In the genomic region with DNA sequence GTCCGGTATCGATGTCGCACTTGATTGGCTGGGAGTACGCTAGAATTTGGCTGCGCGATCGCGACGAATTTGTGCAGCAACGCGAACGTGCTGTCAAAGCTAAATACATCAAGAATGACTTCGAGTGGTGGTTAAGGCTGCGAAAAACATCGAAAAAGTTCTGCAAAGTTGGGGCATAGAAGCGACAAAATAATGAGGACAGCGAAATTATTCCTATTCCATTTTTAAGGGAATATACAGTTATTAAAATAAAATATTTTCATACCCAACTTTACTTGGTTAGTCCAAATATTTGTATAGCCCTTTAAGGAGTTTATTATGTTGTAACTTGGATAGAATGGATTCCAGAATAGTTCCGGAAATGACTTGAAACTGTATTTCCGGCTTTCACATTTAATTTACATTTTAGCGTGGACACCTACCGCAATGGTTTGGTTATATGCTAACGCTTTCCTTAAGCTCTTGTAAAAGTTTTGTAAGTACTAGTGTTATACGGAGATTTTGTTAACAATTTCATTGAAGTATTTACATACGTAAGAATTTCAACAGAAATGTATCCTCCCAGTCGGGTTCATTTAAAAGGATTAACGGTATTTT, we compare ENCODE assay signal across 1 fruit fly cellular context.
TF ChIP-seq lines count a peak whose summit lies in the region.

No protein-coding gene starts in this region.

TF ChIP-seq in whole organism, embryonic, 481 proteins besides CTCF, POLR2A, EP300 and RAD21 (continued from another document and continues in another):
- TF ChIP-seq Bgb (GFP tag; IDR thresholded peaks at IDR 0.05; lab: Robert Waterston, UW; ENCODE audit: partially characterized antibody): no peak
- TF ChIP-seq sc (optimal IDR thresholded peaks at IDR 0.05; lab: Kevin White, UChicago): no peak
- TF ChIP-seq sc (GFP tag; optimal IDR thresholded peaks at IDR 0.05; lab: Kevin White, UChicago): peak; percentile 83
- peak; percentile 50 for TF ChIP-seq mam (GFP tag; optimal IDR thresholded peaks at IDR 0.05; lab: Kevin White, UChicago)
- TF ChIP-seq Dip3 (GFP tag; optimal IDR thresholded peaks at IDR 0.05; lab: Kevin White, UChicago): peak; percentile 38
- peak; percentile 40; the same call in 1 of the 2 replicates for TF ChIP-seq H2.0 (GFP tag; IDR thresholded peaks at IDR 0.05; lab: Robert Waterston, UW)
- peak; percentile 61 for TF ChIP-seq sug (tag; optimal IDR thresholded peaks at IDR 0.05; lab: Kevin White, UChicago)
- peak; percentile 73 for TF ChIP-seq CG11723 (GFP tag; optimal IDR thresholded peaks at IDR 0.05; lab: Kevin White, UChicago)
- no peak for TF ChIP-seq Poxn (GFP tag; IDR thresholded peaks at IDR 0.05; lab: Robert Waterston, UW)
- no peak for TF ChIP-seq CkIIα-i1 (GFP tag; IDR thresholded peaks at IDR 0.05; lab: Robert Waterston, UW)
- no peak for TF ChIP-seq toy (GFP tag; IDR thresholded peaks at IDR 0.05; lab: Robert Waterston, UW)
- TF ChIP-seq phol (tag; optimal IDR thresholded peaks at IDR 0.05; lab: Kevin White, UChicago): peak; percentile 80
- TF ChIP-seq CG2199 (GFP tag; IDR thresholded peaks at IDR 0.05; lab: Robert Waterston, UW): 0 out of 3 replicates have a peak, but pooled peaks have one; percentile 48
- no peak for TF ChIP-seq jigr1 (GFP tag; IDR thresholded peaks at IDR 0.05; lab: Robert Waterston, UW)
- TF ChIP-seq CG15601 (tag; optimal IDR thresholded peaks at IDR 0.05; lab: Kevin White, UChicago): peak; percentile 78
- peak; percentile 67 for TF ChIP-seq nom (GFP tag; optimal IDR thresholded peaks at IDR 0.05; lab: Kevin White, UChicago)
- no peak for TF ChIP-seq yki (optimal IDR thresholded peaks at IDR 0.05; lab: Kevin White, UChicago)
- TF ChIP-seq CG6272 (GFP tag; IDR thresholded peaks at IDR 0.05; lab: Robert Waterston, UW): peak; percentile 39; the same call in 1 of the 2 replicates
- TF ChIP-seq Mes4 (GFP tag; optimal IDR thresholded peaks at IDR 0.05; lab: Kevin White, UChicago): peak; percentile 77
- TF ChIP-seq CG6175 (GFP tag; IDR thresholded peaks at IDR 0.05; lab: Robert Waterston, UW): 0 out of 3 replicates have a peak, but pooled peaks have one; percentile 36
- TF ChIP-seq lbe (GFP tag; optimal IDR thresholded peaks at IDR 0.05; lab: Kevin White, UChicago): peak; percentile 47
- TF ChIP-seq CG10147 (GFP tag; optimal IDR thresholded peaks at IDR 0.05; lab: Kevin White, UChicago): no peak
- peak; percentile 82 for TF ChIP-seq Bteb2 (GFP tag; optimal IDR thresholded peaks at IDR 0.05; lab: Kevin White, UChicago)
- peak; percentile 77 for TF ChIP-seq CG12744 (GFP tag; optimal IDR thresholded peaks at IDR 0.05; lab: Kevin White, UChicago)
- TF ChIP-seq run (tag; optimal IDR thresholded peaks at IDR 0.05; lab: Kevin White, UChicago): peak; percentile 69
- no peak for TF ChIP-seq hb (GFP tag; IDR thresholded peaks at IDR 0.05; lab: Robert Waterston, UW; ENCODE audit: partially characterized antibody)
- TF ChIP-seq so (GFP tag; IDR thresholded peaks at IDR 0.05; lab: Robert Waterston, UW): peak; percentile 72; the same call in 2 of the 3 replicates
- peak; percentile 69 for TF ChIP-seq D19B (GFP tag; optimal IDR thresholded peaks at IDR 0.05; lab: Kevin White, UChicago)
- TF ChIP-seq Nf-YC (tag; optimal IDR thresholded peaks at IDR 0.05; lab: Kevin White, UChicago): peak; percentile 56
- peak; percentile 30; the same call in 1 of the 2 replicates for TF ChIP-seq CG14441 (GFP tag; IDR thresholded peaks at IDR 0.05; lab: Robert Waterston, UW)
- peak; percentile 63 for TF ChIP-seq stc (GFP tag; IDR thresholded peaks at IDR 0.05; lab: Robert Waterston, UW)
- peak; percentile 81 for TF ChIP-seq CG2202 (tag; optimal IDR thresholded peaks at IDR 0.05; lab: Kevin White, UChicago)
- TF ChIP-seq CG6765 (GFP tag; optimal IDR thresholded peaks at IDR 0.05; lab: Kevin White, UChicago): peak; percentile 95
- peak; percentile 75 for TF ChIP-seq CG10267 (tag; optimal IDR thresholded peaks at IDR 0.05; lab: Kevin White, UChicago)
- TF ChIP-seq Lhr (GFP tag; optimal IDR thresholded peaks at IDR 0.05; lab: Kevin White, UChicago): peak; percentile 85
- TF ChIP-seq tio (GFP tag; optimal IDR thresholded peaks at IDR 0.05; lab: Kevin White, UChicago): peak; percentile 60
- TF ChIP-seq Kr (GFP tag; optimal IDR thresholded peaks at IDR 0.05; lab: Kevin White, UChicago): no peak
- TF ChIP-seq CG5245 (GFP tag; optimal IDR thresholded peaks at IDR 0.05; lab: Kevin White, UChicago): no peak
- TF ChIP-seq CG9609 (GFP tag; optimal IDR thresholded peaks at IDR 0.05; lab: Kevin White, UChicago): peak; percentile 69
- peak; percentile 72; the same call in 1 of the 3 replicates for TF ChIP-seq CG34422 (GFP tag; IDR thresholded peaks at IDR 0.05; lab: Robert Waterston, UW)
- TF ChIP-seq Hr3 (GFP tag; optimal IDR thresholded peaks at IDR 0.05; lab: Kevin White, UChicago): peak; percentile 21
- TF ChIP-seq CG17186 (GFP tag; optimal IDR thresholded peaks at IDR 0.05; lab: Kevin White, UChicago): peak; percentile 55
- TF ChIP-seq inv (GFP tag; IDR thresholded peaks at IDR 0.05; lab: Robert Waterston, UW; ENCODE audit: partially characterized antibody): no peak
- TF ChIP-seq CG5953 (GFP tag; IDR thresholded peaks at IDR 0.05; lab: Robert Waterston, UW): no peak
- TF ChIP-seq CG8478 (optimal IDR thresholded peaks at IDR 0.05; lab: Kevin White, UChicago): no peak
- no peak for TF ChIP-seq CG1832 (GFP tag; optimal IDR thresholded peaks at IDR 0.05; lab: Kevin White, UChicago)
- peak; percentile 89 for TF ChIP-seq ash1 (GFP tag; optimal IDR thresholded peaks at IDR 0.05; lab: Kevin White, UChicago)
- peak; percentile 92 for TF ChIP-seq CG9437 (GFP tag; optimal IDR thresholded peaks at IDR 0.05; lab: Kevin White, UChicago)
- TF ChIP-seq CG12104 (GFP tag; optimal IDR thresholded peaks at IDR 0.05; lab: Kevin White, UChicago): no peak
- peak; percentile 88 for TF ChIP-seq Vsx1 (GFP tag; optimal IDR thresholded peaks at IDR 0.05; lab: Kevin White, UChicago)
- no peak for TF ChIP-seq CG1602 (GFP tag; optimal IDR thresholded peaks at IDR 0.05; lab: Kevin White, UChicago)
- peak; percentile 46; the same call in 1 of the 2 replicates for TF ChIP-seq sim (GFP tag; IDR thresholded peaks at IDR 0.05; lab: Robert Waterston, UW)
- TF ChIP-seq CG10274 (GFP tag; optimal IDR thresholded peaks at IDR 0.05; lab: Kevin White, UChicago): peak; percentile 67
- peak; percentile 86 for TF ChIP-seq CG9817 (tag; optimal IDR thresholded peaks at IDR 0.05; lab: Kevin White, UChicago)
- peak; percentile 68 for TF ChIP-seq pfk (GFP tag; optimal IDR thresholded peaks at IDR 0.05; lab: Kevin White, UChicago)
- TF ChIP-seq CG43689 (GFP tag; IDR thresholded peaks at IDR 0.05; lab: Robert Waterston, UW): no peak
- 0 out of 3 replicates have a peak, but pooled peaks have one; percentile 17 for TF ChIP-seq CG11560 (tag; IDR thresholded peaks at IDR 0.05; lab: Robert Waterston, UW)
- TF ChIP-seq btn (GFP tag; optimal IDR thresholded peaks at IDR 0.05; lab: Kevin White, UChicago): no peak
- peak; percentile 76 for TF ChIP-seq gsb-n (tag; optimal IDR thresholded peaks at IDR 0.05; lab: Kevin White, UChicago)
- TF ChIP-seq Neu2 (GFP tag; optimal IDR thresholded peaks at IDR 0.05; lab: Kevin White, UChicago; ENCODE audit: borderline replicate concordance): no peak
- no peak for TF ChIP-seq ham (GFP tag; IDR thresholded peaks at IDR 0.05; lab: Robert Waterston, UW)
- TF ChIP-seq Oli (tag; optimal IDR thresholded peaks at IDR 0.05; lab: Kevin White, UChicago): peak; percentile 66
- peak; percentile 82 for TF ChIP-seq en (GFP tag; optimal IDR thresholded peaks at IDR 0.05; lab: Kevin White, UChicago)
- TF ChIP-seq eve (GFP tag; optimal IDR thresholded peaks at IDR 0.05; lab: Kevin White, UChicago): no peak
- no peak for TF ChIP-seq tx (GFP tag; optimal IDR thresholded peaks at IDR 0.05; lab: Kevin White, UChicago)
- peak; percentile 42; the same call in 1 of the 2 replicates for TF ChIP-seq E2f2 (GFP tag; IDR thresholded peaks at IDR 0.05; lab: Robert Waterston, UW)
- TF ChIP-seq Dll (GFP tag; IDR thresholded peaks at IDR 0.05; lab: Robert Waterston, UW; ENCODE audit: partially characterized antibody): no peak
- peak; percentile 83 for TF ChIP-seq CG6683 (GFP tag; optimal IDR thresholded peaks at IDR 0.05; lab: Kevin White, UChicago)
- TF ChIP-seq CG18619 (GFP tag; optimal IDR thresholded peaks at IDR 0.05; lab: Kevin White, UChicago): peak; percentile 89
- TF ChIP-seq sd (tag; optimal IDR thresholded peaks at IDR 0.05; lab: Kevin White, UChicago): peak; percentile 36
- TF ChIP-seq CG4424 (GFP tag; optimal IDR thresholded peaks at IDR 0.05; lab: Kevin White, UChicago): peak; percentile 80
- peak; percentile 47; the same call in 1 of the 2 replicates for TF ChIP-seq Ptx1 (GFP tag; IDR thresholded peaks at IDR 0.05; lab: Robert Waterston, UW)
- TF ChIP-seq cad (GFP tag; optimal IDR thresholded peaks at IDR 0.05; lab: Kevin White, UChicago): no peak
- peak; percentile 94 for TF ChIP-seq Fer1 (GFP tag; optimal IDR thresholded peaks at IDR 0.05; lab: Kevin White, UChicago)
- peak; percentile 79 for TF ChIP-seq Fer2 (tag; optimal IDR thresholded peaks at IDR 0.05; lab: Kevin White, UChicago)
- peak; percentile 83 for TF ChIP-seq CG31441 (GFP tag; IDR thresholded peaks at IDR 0.05; lab: Robert Waterston, UW)
- no peak for TF ChIP-seq CG6791 (GFP tag; IDR thresholded peaks at IDR 0.05; lab: Robert Waterston, UW; ENCODE audit: partially characterized antibody)
- TF ChIP-seq ERR (GFP tag; optimal IDR thresholded peaks at IDR 0.05; lab: Kevin White, UChicago): no peak
- TF ChIP-seq CG16815 (GFP tag; optimal IDR thresholded peaks at IDR 0.05; lab: Kevin White, UChicago): no peak
- TF ChIP-seq shn (GFP tag; optimal IDR thresholded peaks at IDR 0.05; lab: Kevin White, UChicago): peak; percentile 79
- peak; percentile 69 for TF ChIP-seq CG2712 (tag; optimal IDR thresholded peaks at IDR 0.05; lab: Kevin White, UChicago)
- TF ChIP-seq pb (GFP tag; optimal IDR thresholded peaks at IDR 0.05; lab: Kevin White, UChicago): peak; percentile 9
- TF ChIP-seq CG13894 (tag; optimal IDR thresholded peaks at IDR 0.05; lab: Kevin White, UChicago): peak; percentile 71
- TF ChIP-seq Max (GFP tag; optimal IDR thresholded peaks at IDR 0.05; lab: Kevin White, UChicago): no peak
- peak; percentile 12 for TF ChIP-seq psq (GFP tag; optimal IDR thresholded peaks at IDR 0.05; lab: Kevin White, UChicago)
- peak; percentile 89 for TF ChIP-seq CG4707 (GFP tag; optimal IDR thresholded peaks at IDR 0.05; lab: Kevin White, UChicago)
- no peak for TF ChIP-seq hkb (optimal IDR thresholded peaks at IDR 0.05; lab: Kevin White, UChicago)
- TF ChIP-seq hkb (GFP tag; IDR thresholded peaks at IDR 0.05; lab: Robert Waterston, UW): peak; percentile 77
- peak; percentile 49; the same call in 1 of the 2 replicates for TF ChIP-seq al (GFP tag; IDR thresholded peaks at IDR 0.05; lab: Robert Waterston, UW)
- TF ChIP-seq CG4282 (GFP tag; optimal IDR thresholded peaks at IDR 0.05; lab: Kevin White, UChicago): peak; percentile 15
- TF ChIP-seq Blimp-1 (GFP tag; optimal IDR thresholded peaks at IDR 0.05; lab: Kevin White, UChicago): peak; percentile 71
- TF ChIP-seq CG17568 (GFP tag; optimal IDR thresholded peaks at IDR 0.05; lab: Kevin White, UChicago): peak; percentile 91
- peak; percentile 80 for TF ChIP-seq CG13775 (GFP tag; optimal IDR thresholded peaks at IDR 0.05; lab: Kevin White, UChicago)
- no peak for TF ChIP-seq CG7357 (GFP tag; IDR thresholded peaks at IDR 0.05; lab: Robert Waterston, UW)
- peak; percentile 52 for TF ChIP-seq sens (GFP tag; lab: Kevin White, UChicago)
- TF ChIP-seq BtbVII (GFP tag; optimal IDR thresholded peaks at IDR 0.05; lab: Kevin White, UChicago): peak; percentile 90
- peak; percentile 91 for TF ChIP-seq MTF-1 (GFP tag; optimal IDR thresholded peaks at IDR 0.05; lab: Kevin White, UChicago; ENCODE audit: borderline replicate concordance)
- no peak for TF ChIP-seq D (optimal IDR thresholded peaks at IDR 0.05; lab: Kevin White, UChicago)
- peak; percentile 75 for TF ChIP-seq D (GFP tag; optimal IDR thresholded peaks at IDR 0.05; lab: Kevin White, UChicago)
- TF ChIP-seq CG9797 (GFP tag; optimal IDR thresholded peaks at IDR 0.05; lab: Kevin White, UChicago): no peak
- no peak for TF ChIP-seq CG9932 (GFP tag; IDR thresholded peaks at IDR 0.05; lab: Robert Waterston, UW)
- TF ChIP-seq bowl (GFP tag; IDR thresholded peaks at IDR 0.05; lab: Robert Waterston, UW): peak; percentile 62; the same call in 1 of the 2 replicates
- peak; percentile 44; the same call in 1 of the 2 replicates for TF ChIP-seq CG31224 (GFP tag; IDR thresholded peaks at IDR 0.05; lab: Robert Waterston, UW)
- no peak for TF ChIP-seq gt (GFP tag; IDR thresholded peaks at IDR 0.05; lab: Robert Waterston, UW)
- no peak for TF ChIP-seq CG3726 (GFP tag; IDR thresholded peaks at IDR 0.05; lab: Robert Waterston, UW)
- peak; percentile 23; the same call in 1 of the 3 replicates for TF ChIP-seq B-H1 (GFP tag; IDR thresholded peaks at IDR 0.05; lab: Robert Waterston, UW)
- peak; percentile 86 for TF ChIP-seq Med (GFP tag; lab: Kevin White, UChicago)
- TF ChIP-seq Oaz (GFP tag; IDR thresholded peaks at IDR 0.05; lab: Robert Waterston, UW): peak; percentile 44; the same call in 1 of the 2 replicates
- TF ChIP-seq ab (GFP tag; optimal IDR thresholded peaks at IDR 0.05; lab: Kevin White, UChicago): no peak
- peak; percentile 41 for TF ChIP-seq CG8944 (GFP tag; optimal IDR thresholded peaks at IDR 0.05; lab: Kevin White, UChicago)
- peak; percentile 96 for TF ChIP-seq lab (GFP tag; optimal IDR thresholded peaks at IDR 0.05; lab: Kevin White, UChicago)
- peak; percentile 76 for TF ChIP-seq CG2678 (tag; optimal IDR thresholded peaks at IDR 0.05; lab: Kevin White, UChicago)
- TF ChIP-seq pum (GFP tag; optimal IDR thresholded peaks at IDR 0.05; lab: Kevin White, UChicago): peak; percentile 29
- TF ChIP-seq Hr78 (GFP tag; optimal IDR thresholded peaks at IDR 0.05; lab: Kevin White, UChicago): no peak
- TF ChIP-seq cwo (GFP tag; optimal IDR thresholded peaks at IDR 0.05; lab: Kevin White, UChicago): peak; percentile 60
- 0 out of 2 replicates have a peak, but pooled peaks have one; percentile 7 for TF ChIP-seq gsb (GFP tag; IDR thresholded peaks at IDR 0.05; lab: Robert Waterston, UW)
- no peak for TF ChIP-seq onecut (GFP tag; IDR thresholded peaks at IDR 0.05; lab: Robert Waterston, UW)
- no peak for TF ChIP-seq CG2129 (GFP tag; IDR thresholded peaks at IDR 0.05; lab: Robert Waterston, UW; ENCODE audit: partially characterized antibody)
- TF ChIP-seq GATAe (GFP tag; conservative IDR thresholded peaks at IDR 0.05; lab: Robert Waterston, UW): no peak
- peak; percentile 76 for TF ChIP-seq gce (GFP tag; IDR thresholded peaks at IDR 0.05; lab: Robert Waterston, UW)
- peak; percentile 32 for TF ChIP-seq CG12942 (GFP tag; optimal IDR thresholded peaks at IDR 0.05; lab: Kevin White, UChicago)
- peak; percentile 91 for TF ChIP-seq stwl (tag; optimal IDR thresholded peaks at IDR 0.05; lab: Kevin White, UChicago)
- TF ChIP-seq Mrtf (GFP tag; IDR thresholded peaks at IDR 0.05; lab: Robert Waterston, UW): no peak
